Fruit fly (Drosophila melanogaster) whole organism, adult: ENCODE measurements around the gene GATAd.

ENCODE experiments used
- CG11617 ChIP-seq: fragments of 200-800 bp; sonication (Bioruptor generic); optimal IDR thresholded peaks from 2 replicates; lab custom pipeline; 2017; ENCODE audit warnings: mild to moderate bottlenecking, missing biosample characterization, missing genetic modification reagents, missing genetic modification characterization
- CG12768 ChIP-seq: fragments of 200-800 bp; sonication (Bioruptor generic); optimal IDR thresholded peaks from 2 replicates; lab custom pipeline; 2017; ENCODE audit warnings: missing biosample characterization, missing genetic modification characterization, mild to moderate bottlenecking, moderate library complexity, missing genetic modification reagents
- CG14711 ChIP-seq: fragments of 200-800 bp; sonication (Bioruptor generic); optimal IDR thresholded peaks from 2 replicates; lab custom pipeline; 2018; ENCODE audit warnings: missing biosample characterization, mild to moderate bottlenecking, missing genetic modification characterization, moderate library complexity
- CG1620 ChIP-seq: fragments of 200-800 bp; sonication (Bioruptor generic); optimal IDR thresholded peaks from 2 replicates; lab custom pipeline; 2016; ENCODE audit warnings: missing biosample characterization, missing genetic modification characterization
- CG33017 ChIP-seq: fragments of 200-800 bp; sonication (Bioruptor generic); optimal IDR thresholded peaks from 2 replicates; lab custom pipeline; 2018; ENCODE audit warnings: missing biosample characterization, mild to moderate bottlenecking, missing genetic modification characterization, moderate library complexity
- CG5204 ChIP-seq: fragments of 200-800 bp; sonication (Bioruptor generic); optimal IDR thresholded peaks from 2 replicates; lab custom pipeline; 2016; ENCODE audit warnings: missing biosample characterization, missing genetic modification characterization
- CG7045 ChIP-seq: fragments of 200-800 bp; sonication (Bioruptor generic); optimal IDR thresholded peaks from 2 replicates; lab custom pipeline; 2017; ENCODE audit warnings: missing biosample characterization, mild to moderate bottlenecking, missing genetic modification characterization
- CG7101 ChIP-seq: fragments of 200-800 bp; sonication (Bioruptor generic); optimal IDR thresholded peaks from 2 replicates; lab custom pipeline; 2018; ENCODE audit warnings: missing biosample characterization, mild to moderate bottlenecking, missing genetic modification characterization, moderate library complexity
- Clk ChIP-seq: fragments of 200-800 bp; sonication (Bioruptor generic); optimal IDR thresholded peaks from 2 replicates; lab custom pipeline; 2017; ENCODE audit warnings: missing biosample characterization, missing genetic modification characterization
- Crg-1 ChIP-seq: fragments of 200-800 bp; sonication (Bioruptor generic); optimal IDR thresholded peaks from 2 replicates; lab custom pipeline; 2016; ENCODE audit warnings: missing biosample characterization, missing genetic modification characterization
- Hr96 ChIP-seq: fragments of 200-800 bp; sonication (Bioruptor generic); optimal IDR thresholded peaks from 2 replicates; lab custom pipeline; 2016; ENCODE audit warnings: missing biosample characterization, missing genetic modification characterization
- Mnt ChIP-seq: fragments of 200-800 bp; sonication (Bioruptor generic); optimal IDR thresholded peaks from 2 replicates; lab custom pipeline; 2016; ENCODE audit warnings: missing biosample characterization, mild to moderate bottlenecking, missing genetic modification characterization
- bab1 ChIP-seq: fragments of 200-800 bp; sonication (Bioruptor generic); optimal IDR thresholded peaks from 3 replicates; lab custom pipeline; 2019; ENCODE audit warnings: missing biosample characterization, mild to moderate bottlenecking, missing genetic modification characterization, moderate library complexity
- cic ChIP-seq: fragments of 200-800 bp; sonication (Bioruptor generic); optimal IDR thresholded peaks from 2 replicates; lab custom pipeline; 2017; ENCODE audit warnings: missing biosample characterization, mild to moderate bottlenecking, missing genetic modification characterization, moderate library complexity
- cnc ChIP-seq, 2 experiments: fragments of >200 bp; optimal IDR thresholded peaks; 2 replicates each; lab custom pipeline; 2017
- kay ChIP-seq: fragments of 200-800 bp; sonication (Bioruptor generic); peaks from one replicate; lab custom pipeline; 2016; ENCODE audit warnings: missing biosample characterization, missing genetic modification characterization, borderline replicate concordance
- ovo ChIP-seq: fragments of 200-800 bp; sonication (Bioruptor generic); optimal IDR thresholded peaks from 2 replicates; lab custom pipeline; 2016; ENCODE audit warnings: missing biosample characterization, missing genetic modification characterization
- pad ChIP-seq: fragments of 200-800 bp; sonication (Bioruptor generic); optimal IDR thresholded peaks from 3 replicates; lab custom pipeline; 2017; ENCODE audit warnings: missing biosample characterization, missing genetic modification characterization, mild to moderate bottlenecking, moderate library complexity, missing genetic modification reagents
- tj ChIP-seq: fragments of 200-800 bp; sonication (Bioruptor generic); optimal IDR thresholded peaks from 3 replicates; lab custom pipeline; 2017; ENCODE audit warnings: missing biosample characterization, mild to moderate bottlenecking, missing genetic modification characterization, moderate library complexity
- toe ChIP-seq: fragments of 200-800 bp; sonication (Bioruptor generic); optimal IDR thresholded peaks from 2 replicates; lab custom pipeline; 2016; ENCODE audit warnings: missing biosample characterization, missing genetic modification characterization

Gene GATAd

dm6 chr2L:10322176-10322575 is 11.4 kb upstream of the GATAd start, which contains the start of gene CG4995:
CG4995 (plus strand) TSS chr2L:10322476.
- no peak for TF ChIP-seq cic
- TF ChIP-seq Hr96 = no peak
- TF ChIP-seq CG14711 (tag; lab: Kevin White, UChicago) = no peak
- TF ChIP-seq CG5204 = no peak
- TF ChIP-seq cnc (optimal IDR thresholded peaks at IDR 0.05; lab: Kevin White, UChicago) = no peak
- TF ChIP-seq CG11617 (GFP tag; lab: Kevin White, UChicago) = no peak
- no peak for TF ChIP-seq CG12768 (GFP tag; lab: Kevin White, UChicago)
- TF ChIP-seq toe (GFP tag; lab: Kevin White, UChicago) = no peak
- no peak for TF ChIP-seq CG7101
- TF ChIP-seq Crg-1 (GFP tag; lab: Kevin White, UChicago) = no peak
- no peak for TF ChIP-seq bab1
- TF ChIP-seq Clk (GFP tag; lab: Kevin White, UChicago) = no peak
- TF ChIP-seq tj = no peak
- TF ChIP-seq CG7045 (GFP tag; lab: Kevin White, UChicago) = no peak
- no peak for TF ChIP-seq CG33017 (tag; lab: Kevin White, UChicago)
- no peak for TF ChIP-seq pad (GFP tag; lab: Kevin White, UChicago)
- TF ChIP-seq CG1620 (GFP tag; lab: Kevin White, UChicago) = no peak
- no peak for TF ChIP-seq ovo
- TF ChIP-seq kay (GFP tag; lab: Kevin White, UChicago) = no peak
- TF ChIP-seq Mnt = no peak

- no peak for TF ChIP-seq CG33017 (tag; lab: Kevin White, UChicago)
- peak; percentile 69 for TF ChIP-seq kay (GFP tag; lab: Kevin White, UChicago)
These were observed 10.6 kb upstream of the GATAd start, which contains the start of gene CG5381 for dm6 chr2L:10322773-10323487. CG5381 (minus strand) TSS chr2L:10323102.

dm6 chr2L:10327790-10328189 is 5.7 kb upstream of the GATAd start, which contains the start of gene RnrL:
RnrL (minus strand) TSS chr2L:10327943.
- no peak for TF ChIP-seq bab1
- peak; percentile 82 for TF ChIP-seq kay (GFP tag; lab: Kevin White, UChicago)
- TF ChIP-seq pad (GFP tag; lab: Kevin White, UChicago) = no peak
- TF ChIP-seq toe (GFP tag; lab: Kevin White, UChicago) = no peak

dm6 chr2L:10331066-10331847 is 2.3 kb upstream of the GATAd start, which contains the start of the genes Schip1 and Cox10:
Schip1 (minus strand) TSS chr2L:10331116.
Cox10 (plus strand) TSS chr2L:10331471.
- TF ChIP-seq Crg-1 (GFP tag; lab: Kevin White, UChicago) (no peak), CG14711 (tag; lab: Kevin White, UChicago) (peak; percentile 26), tj (no peak), kay (GFP tag; lab: Kevin White, UChicago) (peak; percentile 0), toe (GFP tag; lab: Kevin White, UChicago) (no peak), Hr96 (no peak), CG7045 (GFP tag; lab: Kevin White, UChicago) (no peak), CG12768 (GFP tag; lab: Kevin White, UChicago) (no peak), cnc (optimal IDR thresholded peaks at IDR 0.05; lab: Kevin White, UChicago) (no peak), CG33017 (tag; lab: Kevin White, UChicago) (peak; percentile 40), CG7101 (peak; percentile 44), CG11617 (GFP tag; lab: Kevin White, UChicago) (no peak), cic (no peak), Mnt (peak; percentile 10)

- TF ChIP-seq CG14711 (tag; lab: Kevin White, UChicago) = no peak
- TF ChIP-seq CG12768 (GFP tag; lab: Kevin White, UChicago) = no peak
- no peak for TF ChIP-seq ovo
- no peak for TF ChIP-seq CG5204
- no peak for TF ChIP-seq Crg-1 (GFP tag; lab: Kevin White, UChicago)
- TF ChIP-seq Clk (GFP tag; lab: Kevin White, UChicago) = no peak
- TF ChIP-seq CG7101 = no peak
These were observed 679 bp downstream of the GATAd start for dm6 chr2L:10334213-10334612.

dm6 chr2L:10334854-10335277 is 1.3 kb downstream of the GATAd start:
- peak; percentile 87 for TF ChIP-seq cic
- peak; percentile 44 for TF ChIP-seq pad (GFP tag; lab: Kevin White, UChicago)
- peak; percentile 62 for TF ChIP-seq bab1
- TF ChIP-seq CG11617 (GFP tag; lab: Kevin White, UChicago) = peak; percentile 68
- TF ChIP-seq Hr96 = no peak
- no peak for TF ChIP-seq cnc (optimal IDR thresholded peaks at IDR 0.05; lab: Kevin White, UChicago)
- peak; percentile 43 for TF ChIP-seq CG14711 (tag; lab: Kevin White, UChicago)
- peak; percentile 61 for TF ChIP-seq Crg-1 (GFP tag; lab: Kevin White, UChicago)
- TF ChIP-seq CG7045 (GFP tag; lab: Kevin White, UChicago) = peak; percentile 62
- TF ChIP-seq ovo = peak; percentile 45
- TF ChIP-seq toe (GFP tag; lab: Kevin White, UChicago) = no peak
- TF ChIP-seq CG1620 (GFP tag; lab: Kevin White, UChicago) = peak; percentile 28
- TF ChIP-seq CG12768 (GFP tag; lab: Kevin White, UChicago) = peak; percentile 85
- peak; percentile 59 for TF ChIP-seq Clk (GFP tag; lab: Kevin White, UChicago)
- peak; percentile 55 for TF ChIP-seq CG7101
- TF ChIP-seq kay (GFP tag; lab: Kevin White, UChicago) = peak; percentile 98
- TF ChIP-seq CG5204 = no peak
- TF ChIP-seq tj = peak; percentile 73
- peak; percentile 85 for TF ChIP-seq Mnt
- peak; percentile 56 for TF ChIP-seq CG33017 (tag; lab: Kevin White, UChicago)
